Worm (Caenorhabditis elegans) whole organism, L2 larva: Measurements from ENCODE around the gene F42G4.7.
A peak's percentile ranks its signal among the peaks of the same experiment; 100 is the strongest.

Experiments
- C34F6.9 ChIP-seq: fragments of 150-350 bp; optimal IDR thresholded peaks from 2 replicates; lab custom pipeline; 2014; ENCODE audit warnings: missing biosample characterization, missing genetic modification characterization
- F13H6.1 ChIP-seq: sonication (generic microtip); optimal IDR thresholded peaks from 2 replicates; lab custom pipeline; 2016; ENCODE audit warnings: missing genetic modification characterization, missing compliant biosample characterization
- R02D3.7 ChIP-seq: fragments of 150-350 bp; optimal IDR thresholded peaks from 2 replicates; lab custom pipeline; 2014; ENCODE audit warnings: missing biosample characterization, missing genetic modification characterization
- Y55F3AM.14 ChIP-seq: fragments of 200-800 bp; sonication (Bioruptor generic); optimal IDR thresholded peaks from 2 replicates; lab custom pipeline; 2018; ENCODE audit warnings: mild to moderate bottlenecking, missing genetic modification characterization, missing compliant biosample characterization
- ZK546.5 ChIP-seq: sonication (generic microtip); optimal IDR thresholded peaks from 2 replicates; lab custom pipeline; 2017; ENCODE audit warnings: missing biosample characterization, missing genetic modification characterization
- alr-1 ChIP-seq: fragments of 150-350 bp; optimal IDR thresholded peaks from 2 replicates; lab custom pipeline; 2014; ENCODE audit warnings: missing biosample characterization, missing genetic modification characterization
- aly-2 ChIP-seq: fragments of 150-350 bp; optimal IDR thresholded peaks from 2 replicates; lab custom pipeline; 2014; ENCODE audit warnings: missing biosample characterization, missing genetic modification characterization
- ama-1 ChIP-seq: fragments of 150-350 bp; optimal IDR thresholded peaks from 2 replicates; lab custom pipeline; 2018; ENCODE audit warnings: inconsistent platforms
- blmp-1 ChIP-seq: sonication (generic microtip); optimal IDR thresholded peaks from 2 replicates; lab custom pipeline; 2017; ENCODE audit warnings: missing genetic modification characterization, mild to moderate bottlenecking, missing compliant biosample characterization, antibody characterized with exemption, moderate library complexity; ENCODE audit not compliant: insufficient read depth
- ceh-16 ChIP-seq: fragments of 150-350 bp; optimal IDR thresholded peaks from 2 replicates; lab custom pipeline; 2014; ENCODE audit warnings: missing biosample characterization, missing genetic modification characterization
- ceh-82 ChIP-seq: fragments of 150-350 bp; optimal IDR thresholded peaks from 2 replicates; lab custom pipeline; 2014; ENCODE audit warnings: missing biosample characterization, missing genetic modification characterization
- crh-2 ChIP-seq: sonication (generic microtip); optimal IDR thresholded peaks from 2 replicates; lab custom pipeline; 2017; ENCODE audit warnings: missing biosample characterization, missing genetic modification characterization
- elt-1 ChIP-seq: fragments of 150-350 bp; optimal IDR thresholded peaks from 2 replicates; lab custom pipeline; 2014; ENCODE audit warnings: missing biosample characterization, missing genetic modification characterization
- elt-3 ChIP-seq: sonication (generic microtip); optimal IDR thresholded peaks from 2 replicates; lab custom pipeline; 2017; ENCODE audit warnings: missing biosample characterization, missing genetic modification characterization
- fos-1 ChIP-seq: fragments of 150-350 bp; optimal IDR thresholded peaks from 2 replicates; lab custom pipeline; 2014; ENCODE audit warnings: missing biosample characterization, missing genetic modification characterization
- gmeb-1 ChIP-seq: fragments of 150-350 bp; optimal IDR thresholded peaks from 2 replicates; lab custom pipeline; 2014; ENCODE audit warnings: missing biosample characterization, missing genetic modification characterization
- lin-13 ChIP-seq: fragments of 150-350 bp; optimal IDR thresholded peaks from 2 replicates; lab custom pipeline; 2014; ENCODE audit warnings: missing biosample characterization, missing genetic modification reagents, missing genetic modification characterization
- lin-39 ChIP-seq: fragments of 150-350 bp; optimal IDR thresholded peaks from 2 replicates; lab custom pipeline; 2014; ENCODE audit warnings: missing biosample characterization, missing genetic modification reagents, missing genetic modification characterization
- mdl-1 ChIP-seq, 2 experiments: fragments of 150-350 bp in 1 of 2; sonication (generic microtip) in 1 of 2; optimal IDR thresholded peaks; 2 replicates each; lab custom pipeline; 2017; ENCODE audit warnings: missing biosample characterization in 2 of 2, missing genetic modification characterization in 2 of 2
- nhr-10 ChIP-seq: sonication (generic microtip); optimal IDR thresholded peaks from 2 replicates; lab custom pipeline; 2017; ENCODE audit warnings: missing biosample characterization, missing genetic modification characterization
- nhr-11 ChIP-seq: fragments of 150-350 bp; optimal IDR thresholded peaks from 2 replicates; lab custom pipeline; 2014; ENCODE audit warnings: missing biosample characterization, missing genetic modification characterization
- nhr-129 ChIP-seq: fragments of 150-350 bp; optimal IDR thresholded peaks from 2 replicates; lab custom pipeline; 2014; ENCODE audit warnings: missing biosample characterization, missing genetic modification characterization
- nhr-21 ChIP-seq: fragments of 150-350 bp; optimal IDR thresholded peaks from 2 replicates; lab custom pipeline; 2014; ENCODE audit warnings: missing biosample characterization, missing genetic modification characterization
- nhr-25 ChIP-seq: fragments of 150-350 bp; sonication (generic microtip); optimal IDR thresholded peaks from 3 replicates; lab custom pipeline; 2014; ENCODE audit warnings: missing biosample characterization, missing genetic modification characterization
- nhr-77 ChIP-seq: fragments of 150-350 bp; optimal IDR thresholded peaks from 2 replicates; lab custom pipeline; 2014; ENCODE audit warnings: missing biosample characterization, missing genetic modification characterization
- sem-4 ChIP-seq: fragments of 150-350 bp; optimal IDR thresholded peaks from 2 replicates; lab custom pipeline; 2014; ENCODE audit warnings: missing biosample characterization, missing genetic modification reagents, missing genetic modification characterization
- skn-1 ChIP-seq: sonication (generic microtip); optimal IDR thresholded peaks from 2 replicates; lab custom pipeline; 2017; ENCODE audit warnings: missing biosample characterization, missing genetic modification characterization
- sma-9 ChIP-seq, 2 experiments: fragments of 150-350 bp in 1 of 2; sonication (generic microtip) in 1 of 2; optimal IDR thresholded peaks; 2 replicates each; lab custom pipeline; 2014 to 2016; ENCODE audit warnings: missing genetic modification characterization in 2 of 2, mild to moderate bottlenecking in 1 of 2, missing biosample characterization in 1 of 2, missing compliant biosample characterization in 1 of 2, missing genetic modification reagents in 1 of 2, moderate library complexity in 1 of 2
- snpc-4 ChIP-seq: fragments of 150-350 bp; optimal IDR thresholded peaks from 2 replicates; lab custom pipeline; 2014; ENCODE audit warnings: missing biosample characterization, missing genetic modification characterization
- unc-39 ChIP-seq: fragments of 150-350 bp; optimal IDR thresholded peaks from 2 replicates; lab custom pipeline; 2014; ENCODE audit warnings: missing biosample characterization, missing genetic modification characterization
- unc-55 ChIP-seq: fragments of 150-350 bp; sonication (generic microtip); optimal IDR thresholded peaks from 3 replicates; lab custom pipeline; 2014; ENCODE audit warnings: missing biosample characterization, missing genetic modification reagents, missing genetic modification characterization
- unc-62 ChIP-seq: fragments of 150-350 bp; optimal IDR thresholded peaks from 2 replicates; lab custom pipeline; 2014; ENCODE audit warnings: missing biosample characterization, missing genetic modification reagents, missing genetic modification characterization
- zag-1 ChIP-seq: fragments of 150-350 bp; optimal IDR thresholded peaks from 2 replicates; lab custom pipeline; 2014; ENCODE audit warnings: missing biosample characterization, missing genetic modification characterization
- ztf-1 ChIP-seq: fragments of 200-800 bp; sonication (Bioruptor generic); conservative IDR thresholded peaks from 2 replicates; pipeline ENCODE4 v1.3.6; 2022; ENCODE audit warnings: missing genetic modification characterization, missing compliant biosample characterization
- ztf-4 ChIP-seq: fragments of 150-350 bp; optimal IDR thresholded peaks from 2 replicates; lab custom pipeline; 2014; ENCODE audit warnings: missing biosample characterization, missing genetic modification characterization

F42G4.7 gene

DNA sequence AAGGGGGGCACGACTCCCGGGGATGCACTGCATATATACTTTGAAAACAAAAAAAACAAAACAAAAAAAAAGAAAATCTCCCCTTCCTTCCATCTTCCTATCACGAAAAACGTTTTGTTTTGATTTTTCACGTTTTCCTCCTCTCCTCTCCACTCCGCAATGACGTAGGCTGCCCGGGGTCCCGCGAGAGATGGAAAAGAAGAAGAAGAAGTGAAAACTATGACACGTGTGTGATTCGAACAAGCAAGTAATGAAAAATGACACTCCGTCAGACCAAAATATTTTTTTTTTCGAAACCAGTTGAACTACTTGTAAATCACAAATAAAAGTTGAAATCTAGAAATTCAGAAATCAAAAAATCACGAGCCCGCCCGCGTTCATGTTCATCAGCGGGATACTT is 18.2 kb upstream of the F42G4.7 start (continued):
- TF ChIP-seq aly-2 (tag; lab: Kevin White, UChicago) = no peak
- TF ChIP-seq C34F6.9 (tag; lab: Kevin White, UChicago) = peak; percentile 5

DNA sequence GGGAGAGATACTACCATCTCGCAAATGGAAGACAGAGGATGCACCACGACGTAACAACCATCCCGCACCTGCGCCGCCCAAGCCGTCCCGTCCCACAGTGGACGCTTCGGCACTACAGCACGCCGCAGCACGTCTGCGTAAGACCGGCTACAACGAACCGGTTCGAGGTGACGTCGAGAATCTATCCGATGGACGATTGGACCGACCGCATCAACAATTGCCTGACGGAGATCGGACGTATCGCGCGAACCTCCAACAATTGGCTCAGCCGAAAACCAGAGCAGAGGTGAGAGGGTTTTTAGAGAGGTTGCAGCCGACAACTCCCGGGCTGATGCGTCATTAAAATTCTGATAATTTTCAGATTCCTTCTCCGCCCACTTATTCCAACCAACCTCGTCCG is 12.1 kb upstream of the F42G4.7 start:
- TF ChIP-seq ceh-16 (tag; lab: Kevin White, UChicago) (no peak), C34F6.9 (tag; lab: Kevin White, UChicago) (no peak), mdl-1 (tag; optimal IDR thresholded peaks at IDR 0.05; lab: Kevin White, UChicago) (no peak), elt-1 (tag; lab: Kevin White, UChicago) (no peak), Y55F3AM.14 (GFP tag; lab: Kevin White, UChicago) (no peak), R02D3.7 (tag; lab: Kevin White, UChicago) (no peak), lin-13 (GFP tag; lab: Kevin White, UChicago) (no peak), zag-1 (tag; lab: Kevin White, UChicago) (no peak), F13H6.1 (tag; lab: Kevin White, UChicago) (no peak), alr-1 (tag; lab: Kevin White, UChicago) (no peak), unc-55 (GFP tag; lab: Kevin White, UChicago) (no peak), unc-39 (tag; lab: Kevin White, UChicago) (no peak), sma-9 (GFP tag; optimal IDR thresholded peaks at IDR 0.05; lab: Kevin White, UChicago) (no peak), sma-9 (tag; optimal IDR thresholded peaks at IDR 0.05; lab: Kevin White, UChicago) (no peak), sem-4 (no peak), nhr-11 (tag; lab: Kevin White, UChicago) (no peak), nhr-77 (tag; lab: Kevin White, UChicago) (no peak), blmp-1 (tag; lab: Kevin White, UChicago) (no peak), crh-2 (no peak), ZK546.5 (tag; lab: Kevin White, UChicago) (no peak), ztf-4 (no peak)

DNA sequence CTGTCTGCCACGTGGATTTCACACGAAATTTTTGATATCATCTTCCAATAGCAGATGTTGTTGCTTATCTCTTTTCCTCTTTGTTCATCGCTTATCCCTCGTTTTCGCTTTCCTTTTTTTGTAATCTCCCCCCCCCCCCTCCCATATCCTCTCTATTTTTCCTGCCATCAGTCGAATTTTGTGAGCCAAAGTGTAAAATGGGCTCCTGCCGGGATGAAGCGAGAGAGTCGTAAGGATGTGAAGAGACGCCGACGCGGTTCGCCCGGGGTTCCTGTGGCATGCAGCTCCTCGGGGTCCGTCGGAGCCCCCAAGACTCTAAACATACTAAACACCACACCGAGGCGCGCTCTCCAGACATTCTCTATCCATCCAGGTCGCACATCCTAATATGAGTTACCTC is 9.5 kb upstream of the F42G4.7 start, which contains the start of gene zyx-1:
TSS of gene zyx-1 (plus strand) at position 331 of the 400 bp plus-strand sequence.
- TF ChIP-seq crh-2 (no peak), ztf-1 (GFP tag; lab: Robert Waterston, UW) (no peak), nhr-10 (no peak), skn-1 (tag; lab: Kevin White, UChicago) (no peak), ztf-4 (no peak), elt-3 (tag; lab: Kevin White, UChicago) (no peak), ama-1 (lab: Kevin White, UChicago) (no peak), gmeb-1 (tag; lab: Kevin White, UChicago) (no peak), aly-2 (tag; lab: Kevin White, UChicago) (no peak), zag-1 (tag; lab: Kevin White, UChicago) (no peak), ZK546.5 (tag; lab: Kevin White, UChicago) (no peak), unc-62 (no peak), blmp-1 (tag; lab: Kevin White, UChicago) (no peak), nhr-21 (tag; lab: Kevin White, UChicago) (no peak), nhr-25 (tag; lab: Kevin White, UChicago) (no peak), ceh-16 (tag; lab: Kevin White, UChicago) (no peak), nhr-11 (tag; lab: Kevin White, UChicago) (no peak), elt-1 (tag; lab: Kevin White, UChicago) (no peak), ceh-82 (tag; lab: Kevin White, UChicago) (no peak)

DNA sequence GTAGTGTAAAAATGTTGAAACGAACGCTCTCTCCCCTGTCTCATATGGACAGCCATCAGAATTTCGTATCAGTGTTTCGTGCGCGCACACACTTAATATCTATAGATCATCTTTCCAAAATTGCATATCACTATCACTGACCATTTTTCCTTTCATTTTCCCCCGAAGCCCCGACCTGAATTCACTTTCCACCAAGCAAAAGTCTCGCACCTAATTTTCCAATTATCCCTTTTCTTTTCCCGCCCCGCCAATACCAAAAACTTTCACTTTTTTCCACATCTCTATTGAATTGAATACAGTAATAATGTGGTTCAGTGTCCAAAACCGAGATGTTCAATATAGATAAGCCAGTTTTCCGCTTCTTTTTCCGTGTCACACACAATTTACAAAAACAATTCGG is 6.4 kb upstream of the F42G4.7 start:
- no peak for TF ChIP-seq nhr-10
- TF ChIP-seq blmp-1 (tag; lab: Kevin White, UChicago) = peak; percentile 52

DNA sequence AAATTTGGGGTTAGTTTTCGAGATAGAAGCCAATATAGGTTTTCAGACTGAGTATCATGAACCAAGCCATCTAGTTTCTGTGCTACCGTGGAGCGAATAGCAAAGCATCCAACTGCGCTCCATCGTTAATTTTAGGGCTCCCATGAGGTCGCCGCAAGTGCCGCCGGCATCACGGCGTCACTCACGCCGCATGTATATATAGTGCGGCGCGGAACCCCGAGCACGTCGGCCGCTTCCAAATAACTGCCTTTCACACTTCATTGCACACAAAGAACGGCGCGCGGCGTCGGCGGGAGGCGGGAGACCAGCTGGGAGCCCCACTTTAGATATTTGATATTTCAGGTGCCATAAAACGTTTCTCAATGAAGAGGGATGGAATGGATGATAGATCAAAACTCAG is 3.0 kb upstream of the F42G4.7 start:
- no peak for TF ChIP-seq lin-39 (tag; lab: Kevin White, UChicago)
- TF ChIP-seq unc-39 (tag; lab: Kevin White, UChicago) = no peak
- no peak for TF ChIP-seq fos-1 (tag; lab: Kevin White, UChicago)
- no peak for TF ChIP-seq nhr-129 (tag; lab: Kevin White, UChicago)
- TF ChIP-seq nhr-21 (tag; lab: Kevin White, UChicago) = no peak
- peak; percentile 41 for TF ChIP-seq snpc-4 (tag; lab: Kevin White, UChicago)
- no peak for TF ChIP-seq nhr-10
